Worm (Caenorhabditis elegans) whole organism, L4 larva: ENCODE measurements around the gene C17H11.2.

Experiments
- D1046.2 ChIP-seq: fragments of 200-800 bp; sonication (Bioruptor generic); IDR thresholded peaks from 2 replicates; pipeline ENCODE4 v1.3.6; 2022; ENCODE audit warnings: missing genetic modification characterization, missing compliant biosample characterization
- F10B5.3 ChIP-seq: sonication (generic microtip); optimal IDR thresholded peaks from 2 replicates; lab custom pipeline; 2016; ENCODE audit warnings: mild to moderate bottlenecking, missing genetic modification characterization, missing compliant biosample characterization
- F37D6.2 ChIP-seq: sonication (generic microtip); optimal IDR thresholded peaks from 2 replicates; lab custom pipeline; 2016; ENCODE audit warnings: mild to moderate bottlenecking, missing genetic modification characterization, missing compliant biosample characterization
- F44E2.7 ChIP-seq: fragments of 200-800 bp; sonication (Bioruptor generic); IDR thresholded peaks from 2 replicates; pipeline ENCODE4 v2.1.2; 2022; ENCODE audit warnings: missing genetic modification characterization, missing compliant biosample characterization
- T26A8.4 ChIP-seq: fragments of 200-800 bp; sonication (Bioruptor generic); IDR thresholded peaks from 2 replicates; pipeline ENCODE4 v1.3.6; 2022; ENCODE audit warnings: missing genetic modification characterization, missing compliant biosample characterization
- Y105C5A.15 ChIP-seq: fragments of 200-800 bp; sonication (Bioruptor generic); IDR thresholded peaks from 2 replicates; pipeline ENCODE4 v1.3.6; 2022; ENCODE audit warnings: missing genetic modification characterization, missing compliant biosample characterization
- ZK546.5 ChIP-seq, 2 experiments: sonication (generic microtip); optimal IDR thresholded peaks; 2 replicates each; lab custom pipeline; 2017; ENCODE audit warnings: missing biosample characterization in 2 of 2, missing genetic modification characterization in 2 of 2
- aha-1 ChIP-seq: fragments of 150-350 bp; peaks from one replicate; lab custom pipeline; 2014; ENCODE audit warnings: missing biosample characterization, missing genetic modification characterization
- ama-1 ChIP-seq: fragments of 150-350 bp; optimal IDR thresholded peaks from 2 replicates; lab custom pipeline; 2014; ENCODE audit warnings: inconsistent platforms, mixed read lengths
- attf-4 ChIP-seq: sonication (generic microtip); optimal IDR thresholded peaks from 3 replicates; lab custom pipeline; 2017; ENCODE audit warnings: missing biosample characterization, missing genetic modification characterization
- ceh-32 ChIP-seq: sonication (generic microtip); optimal IDR thresholded peaks from 2 replicates; lab custom pipeline; 2016; ENCODE audit warnings: mild to moderate bottlenecking, missing genetic modification characterization, missing compliant biosample characterization; ENCODE audit not compliant: poor library complexity
- ceh-44 ChIP-seq: fragments of 200-800 bp; sonication (Bioruptor generic); IDR thresholded peaks from 2 replicates; pipeline ENCODE4 v1.3.6; 2022; ENCODE audit warnings: missing genetic modification reagents, missing genetic modification characterization, missing compliant biosample characterization
- ceh-62 ChIP-seq: sonication (generic microtip); optimal IDR thresholded peaks from 2 replicates; lab custom pipeline; 2017; ENCODE audit warnings: missing biosample characterization, missing genetic modification characterization
- daf-16 ChIP-seq, 3 experiments: sonication (generic microtip); optimal IDR thresholded peaks; 2 replicates each; lab custom pipeline; 2016 to 2017; ENCODE audit warnings: missing genetic modification characterization in 3 of 3, missing genetic modification reagents in 3 of 3, mild to moderate bottlenecking in 2 of 3, missing compliant biosample characterization in 2 of 3, missing biosample characterization in 1 of 3, moderate library complexity in 1 of 3
- dmd-6 ChIP-seq: fragments of 200-800 bp; sonication (Bioruptor generic); IDR thresholded peaks from 2 replicates; pipeline ENCODE4 v1.3.6; 2022; ENCODE audit warnings: missing genetic modification reagents, missing genetic modification characterization, missing compliant biosample characterization
- dmd-8 ChIP-seq: fragments of 200-800 bp; sonication (Bioruptor generic); IDR thresholded peaks from 2 replicates; pipeline ENCODE4 v1.3.6; 2022; ENCODE audit warnings: missing genetic modification characterization, missing compliant biosample characterization
- dmd-9 ChIP-seq: fragments of 200-800 bp; sonication (Bioruptor generic); IDR thresholded peaks from 2 replicates; pipeline ENCODE4 v1.3.6; 2022; ENCODE audit warnings: missing genetic modification reagents, missing genetic modification characterization, missing compliant biosample characterization
- fkh-10 ChIP-seq: fragments of 150-350 bp; optimal IDR thresholded peaks from 2 replicates; lab custom pipeline; 2014; ENCODE audit warnings: missing biosample characterization, missing genetic modification reagents, missing genetic modification characterization
- fos-1 ChIP-seq: fragments of 150-350 bp; optimal IDR thresholded peaks from 2 replicates; lab custom pipeline; 2014; ENCODE audit warnings: missing biosample characterization, missing genetic modification characterization
- hif-1 ChIP-seq, 2 experiments: sonication (generic microtip); optimal IDR thresholded peaks; 2 replicates each; lab custom pipeline; 2016 to 2017; ENCODE audit warnings: missing compliant biosample characterization in 2 of 2, missing genetic modification characterization in 2 of 2, missing genetic modification reagents in 2 of 2, missing genotype in 2 of 2, mild to moderate bottlenecking in 1 of 2
- hlh-30 ChIP-seq: sonication (generic microtip); optimal IDR thresholded peaks from 2 replicates; lab custom pipeline; 2017; ENCODE audit warnings: antibody characterized with exemption, mild to moderate bottlenecking, missing genetic modification characterization, missing compliant biosample characterization; ENCODE audit not compliant: insufficient read depth
- hmg-1.1 ChIP-seq: fragments of 200-800 bp; sonication (Bioruptor generic); IDR thresholded peaks from 2 replicates; pipeline ENCODE4 v1.3.6; 2022; ENCODE audit warnings: missing genetic modification reagents, missing genetic modification characterization, missing compliant biosample characterization
- jun-1 ChIP-seq: fragments of 150-350 bp; optimal IDR thresholded peaks from 2 replicates; lab custom pipeline; 2014; ENCODE audit warnings: missing biosample characterization, missing genetic modification reagents, missing genetic modification characterization
- lim-7 ChIP-seq: fragments of 200-800 bp; sonication (Bioruptor generic); IDR thresholded peaks from 2 replicates; pipeline ENCODE4 v1.3.6; 2022; ENCODE audit warnings: missing genetic modification characterization, missing compliant biosample characterization
- lin-1 ChIP-seq: fragments of 200-800 bp; sonication (Bioruptor generic); IDR thresholded peaks from 2 replicates; pipeline ENCODE4 v1.3.6; 2022; ENCODE audit warnings: missing genetic modification reagents, missing genetic modification characterization, missing compliant biosample characterization
- lin-15B ChIP-seq: fragments of 150-350 bp; sonication (generic microtip); optimal IDR thresholded peaks from 3 replicates; lab custom pipeline; 2014; ENCODE audit warnings: missing biosample characterization, missing genetic modification characterization
- lin-29 ChIP-seq: fragments of 200-800 bp; sonication (Bioruptor generic); IDR thresholded peaks from 2 replicates; pipeline ENCODE4 v1.3.6; 2022; ENCODE audit warnings: missing genetic modification reagents, missing genetic modification characterization, missing compliant biosample characterization
- lin-38 ChIP-seq: fragments of 200-800 bp; sonication (Bioruptor generic); IDR thresholded peaks from 2 replicates; pipeline ENCODE4 v1.3.6; 2022; ENCODE audit warnings: missing genetic modification reagents, missing genetic modification characterization, missing compliant biosample characterization
- lir-3 ChIP-seq: sonication (generic microtip); optimal IDR thresholded peaks from 2 replicates; lab custom pipeline; 2016; ENCODE audit warnings: mild to moderate bottlenecking, missing genetic modification characterization, missing compliant biosample characterization
- lsy-2 ChIP-seq, 2 experiments: fragments of 150-350 bp in 1 of 2; sonication (generic microtip) in 1 of 2; optimal IDR thresholded peaks; 2 replicates each; lab custom pipeline; 2014 to 2017; ENCODE audit warnings: missing biosample characterization in 2 of 2, missing genetic modification characterization in 2 of 2
- madf-5 ChIP-seq, 2 experiments: fragments of 200-800 bp; sonication (Bioruptor generic); IDR thresholded peaks; 2 replicates each; pipeline ENCODE4 v1.3.6; 2022; ENCODE audit warnings: missing compliant biosample characterization in 2 of 2, missing genetic modification characterization in 2 of 2
- mdl-1 ChIP-seq, 2 experiments: fragments of 150-350 bp in 1 of 2; sonication (generic microtip) in 1 of 2; optimal IDR thresholded peaks; 2 replicates each; lab custom pipeline; 2014 to 2017; ENCODE audit warnings: missing biosample characterization in 2 of 2, missing genetic modification characterization in 2 of 2
- mep-1 ChIP-seq: fragments of 150-350 bp; sonication (generic microtip); optimal IDR thresholded peaks from 3 replicates; lab custom pipeline; 2014; ENCODE audit warnings: missing biosample characterization, missing genetic modification characterization
- mxl-2 ChIP-seq: fragments of 200-800 bp; sonication (Bioruptor generic); conservative IDR thresholded peaks from 2 replicates; pipeline ENCODE4 v1.3.6; 2022; ENCODE audit warnings: missing genetic modification reagents, missing genetic modification characterization, missing compliant biosample characterization
- nhr-10 ChIP-seq: fragments of 150-350 bp; optimal IDR thresholded peaks from 2 replicates; lab custom pipeline; 2014; ENCODE audit warnings: missing biosample characterization, missing genetic modification characterization
- nhr-102 ChIP-seq: sonication (generic microtip); optimal IDR thresholded peaks from 2 replicates; lab custom pipeline; 2016; ENCODE audit warnings: mild to moderate bottlenecking, missing genetic modification characterization, moderate library complexity, missing compliant biosample characterization
- nhr-11 ChIP-seq: fragments of 150-350 bp; optimal IDR thresholded peaks from 2 replicates; lab custom pipeline; 2014; ENCODE audit warnings: missing biosample characterization, missing genetic modification characterization
- nhr-77 ChIP-seq: fragments of 150-350 bp; optimal IDR thresholded peaks from 2 replicates; lab custom pipeline; 2014; ENCODE audit warnings: missing biosample characterization, missing genetic modification characterization
- php-3 ChIP-seq: fragments of 200-800 bp; sonication (Bioruptor generic); IDR thresholded peaks from 2 replicates; pipeline ENCODE4 v1.3.6; 2022; ENCODE audit warnings: missing genetic modification reagents, missing genetic modification characterization, missing compliant biosample characterization
- pqm-1 ChIP-seq: sonication (generic microtip); optimal IDR thresholded peaks from 2 replicates; lab custom pipeline; 2017; ENCODE audit warnings: missing biosample characterization, missing genetic modification characterization
- rbr-2 ChIP-seq: sonication (generic microtip); optimal IDR thresholded peaks from 2 replicates; lab custom pipeline; 2016; ENCODE audit warnings: missing genotype, missing genetic modification characterization, missing compliant biosample characterization
- saeg-2 ChIP-seq: fragments of 200-800 bp; sonication (Bioruptor generic); IDR thresholded peaks from 2 replicates; pipeline ENCODE4 v1.3.6; 2022; ENCODE audit warnings: missing genetic modification reagents, missing genetic modification characterization, missing compliant biosample characterization
- unc-62 ChIP-seq, 3 experiments: fragments of 150-350 bp in 1 of 3; sonication (generic microtip); optimal IDR thresholded peaks in 2 of 3; peaks in 1 of 3; 1 replicate in 1 of 3; 2 replicates in 2 of 3; lab custom pipeline; 2014 to 2017; ENCODE audit warnings: missing biosample characterization in 3 of 3, missing genetic modification characterization in 3 of 3, missing genetic modification reagents in 3 of 3, missing genotype in 1 of 3
- zfp-2 ChIP-seq: sonication (generic microtip); optimal IDR thresholded peaks from 2 replicates; lab custom pipeline; 2016; ENCODE audit warnings: mild to moderate bottlenecking, missing genetic modification characterization, missing compliant biosample characterization
- zip-2 ChIP-seq: fragments of 150-350 bp; optimal IDR thresholded peaks from 2 replicates; lab custom pipeline; 2014; ENCODE audit warnings: missing biosample characterization, missing genetic modification characterization
- ztf-7 ChIP-seq: fragments of 150-350 bp; optimal IDR thresholded peaks from 2 replicates; lab custom pipeline; 2014; ENCODE audit warnings: missing biosample characterization, missing genetic modification characterization

The C17H11.2 gene

ce11 chrX:8203684-8204083 lies 34.0 kb downstream of the C17H11.2 start, which contains the start of gene C17H11.6:
C17H11.6 (minus strand) TSS chrX:8203784.
- TF ChIP-seq lin-38 (no peak), mxl-2 (GFP tag; lab: Robert Waterston, UW) (no peak), attf-4 (no peak)

ce11 chrX:8204475-8204874 lies 34.7 kb downstream of the C17H11.2 start:
- TF ChIP-seq Y105C5A.15 (GFP tag; lab: Robert Waterston, UW) (no peak), unc-62 (GFP tag; optimal IDR thresholded peaks at IDR 0.05 in 1 of 2; lab: Kevin White, UChicago) (no peak), unc-62 (tag; optimal IDR thresholded peaks at IDR 0.05; lab: Kevin White, UChicago) (no peak), mep-1 (tag; lab: Kevin White, UChicago) (no peak), saeg-2 (GFP tag; lab: Robert Waterston, UW) (no peak), ceh-62 (tag; lab: Kevin White, UChicago) (no peak), hif-1 (tag; optimal IDR thresholded peaks at IDR 0.05; lab: Kevin White, UChicago) (no peak), dmd-8 (GFP tag; lab: Robert Waterston, UW) (no peak), dmd-6 (GFP tag; lab: Robert Waterston, UW) (no peak), daf-16 (GFP tag; optimal IDR thresholded peaks at IDR 0.05; lab: Kevin White, UChicago) (no peak), daf-16 (tag; optimal IDR thresholded peaks at IDR 0.05; lab: Kevin White, UChicago) (no peak), mxl-2 (GFP tag; lab: Robert Waterston, UW) (no peak), nhr-11 (tag; lab: Kevin White, UChicago) (no peak), ceh-44 (no peak), fos-1 (tag; lab: Kevin White, UChicago) (no peak), zfp-2 (tag; lab: Kevin White, UChicago) (no peak), F44E2.7 (no peak)

ce11 chrX:8205919-8206318 lies 36.2 kb downstream of the C17H11.2 start:
- TF ChIP-seq zip-2 (tag; lab: Kevin White, UChicago) (no peak), nhr-10 (no peak), aha-1 (tag; lab: Kevin White, UChicago) (peak; percentile 12), nhr-77 (no peak), fkh-10 (GFP tag; lab: Kevin White, UChicago) (peak; percentile 60), ztf-7 (tag; lab: Kevin White, UChicago) (no peak), dmd-6 (GFP tag; lab: Robert Waterston, UW) (no peak), php-3 (GFP tag; lab: Robert Waterston, UW) (no peak), F44E2.7 (no peak), rbr-2 (peak; percentile 55), madf-5 (GFP tag; IDR thresholded peaks at IDR 0.05; lab: Robert Waterston, UW) (no peak), ZK546.5 (tag; optimal IDR thresholded peaks at IDR 0.05; lab: Kevin White, UChicago) (no peak), ama-1 (lab: Kevin White, UChicago) (no peak), hif-1 (tag; optimal IDR thresholded peaks at IDR 0.05; lab: Kevin White, UChicago) (peak in 1 of 2 experiments; percentile 31), jun-1 (tag; lab: Kevin White, UChicago) (no peak), zfp-2 (tag; lab: Kevin White, UChicago) (no peak), T26A8.4 (GFP tag; lab: Robert Waterston, UW) (no peak), hmg-1.1 (GFP tag; lab: Robert Waterston, UW) (peak; percentile 74), mdl-1 (tag; optimal IDR thresholded peaks at IDR 0.05; lab: Kevin White, UChicago) (peak in 1 of 2 experiments; percentile 74), lsy-2 (tag; optimal IDR thresholded peaks at IDR 0.05; lab: Kevin White, UChicago) (peak in 1 of 2 experiments; percentile 70), nhr-102 (tag; lab: Kevin White, UChicago) (no peak), mep-1 (tag; lab: Kevin White, UChicago) (peak; percentile 60), dmd-9 (GFP tag; lab: Robert Waterston, UW) (no peak), F10B5.3 (tag; lab: Kevin White, UChicago) (no peak), lir-3 (tag; lab: Kevin White, UChicago) (no peak), F37D6.2 (tag; lab: Kevin White, UChicago) (peak; percentile 24), lin-15B (tag; lab: Kevin White, UChicago) (no peak), hlh-30 (tag; lab: Kevin White, UChicago) (peak; percentile 85), D1046.2 (GFP tag; lab: Robert Waterston, UW) (no peak), lin-1 (GFP tag; lab: Robert Waterston, UW) (no peak), ceh-32 (tag; lab: Kevin White, UChicago) (no peak), attf-4 (no peak), saeg-2 (GFP tag; lab: Robert Waterston, UW) (no peak), nhr-11 (tag; lab: Kevin White, UChicago) (peak; percentile 39), pqm-1 (tag; lab: Kevin White, UChicago) (no peak), ceh-62 (tag; lab: Kevin White, UChicago) (no peak), lim-7 (GFP tag; lab: Robert Waterston, UW) (no peak), lin-29 (GFP tag; lab: Robert Waterston, UW) (no peak), Y105C5A.15 (GFP tag; lab: Robert Waterston, UW) (no peak)
